Worm (Caenorhabditis elegans) whole organism, L3 larva: ENCODE results near the gene tag-250.

Experiments used
- ZK546.5 ChIP-seq: sonication (generic microtip); optimal IDR thresholded peaks from 2 replicates; lab custom pipeline; 2017; ENCODE audit warnings: missing biosample characterization, missing genetic modification characterization
- ama-1 ChIP-seq: fragments of 150-350 bp; optimal IDR thresholded peaks from 2 replicates; lab custom pipeline; 2018
- ceh-16 ChIP-seq: sonication (generic microtip); optimal IDR thresholded peaks from 2 replicates; lab custom pipeline; 2017; ENCODE audit warnings: missing biosample characterization, missing genetic modification characterization
- ceh-28 ChIP-seq: fragments of 150-350 bp; optimal IDR thresholded peaks from 2 replicates; lab custom pipeline; 2014; ENCODE audit warnings: missing biosample characterization, missing genetic modification reagents, missing genetic modification characterization
- ceh-82 ChIP-seq: fragments of 150-350 bp; optimal IDR thresholded peaks from 2 replicates; lab custom pipeline; 2014; ENCODE audit warnings: missing biosample characterization, missing genetic modification characterization
- ceh-9 ChIP-seq: sonication (generic microtip); optimal IDR thresholded peaks from 2 replicates; lab custom pipeline; 2018; ENCODE audit warnings: missing biosample characterization, missing genetic modification characterization
- daf-12 ChIP-seq: fragments of 150-350 bp; optimal IDR thresholded peaks from 2 replicates; lab custom pipeline; 2014; ENCODE audit warnings: missing biosample characterization, missing genetic modification reagents, missing genetic modification characterization
- egl-27 ChIP-seq: sonication (generic microtip); optimal IDR thresholded peaks from 4 replicates; lab custom pipeline; 2017; ENCODE audit warnings: missing biosample characterization, missing genetic modification reagents, missing genetic modification characterization
- egl-5 ChIP-seq: fragments of 150-350 bp; optimal IDR thresholded peaks from 2 replicates; lab custom pipeline; 2017; ENCODE audit warnings: missing biosample characterization, missing genetic modification reagents, missing genetic modification characterization, inconsistent platforms
- elt-1 ChIP-seq: fragments of 150-350 bp; optimal IDR thresholded peaks from 2 replicates; lab custom pipeline; 2014; ENCODE audit warnings: missing biosample characterization, missing genetic modification characterization
- elt-2 ChIP-seq: sonication (generic microtip); optimal IDR thresholded peaks from 2 replicates; lab custom pipeline; 2016; ENCODE audit warnings: missing genetic modification reagents, mild to moderate bottlenecking, missing genetic modification characterization, missing compliant biosample characterization
- elt-3 ChIP-seq, 3 experiments: fragments of 150-350 bp in 1 of 3; sonication (generic microtip) in 2 of 3; optimal IDR thresholded peaks; 2 replicates in 2 of 3; 4 replicates in 1 of 3; lab custom pipeline; 2014 to 2017; ENCODE audit warnings: missing biosample characterization in 3 of 3, missing genetic modification characterization in 3 of 3
- fkh-2 ChIP-seq: fragments of 150-350 bp; optimal IDR thresholded peaks from 2 replicates; lab custom pipeline; 2014; ENCODE audit warnings: missing biosample characterization, missing genetic modification reagents, missing genetic modification characterization
- fos-1 ChIP-seq: fragments of 150-350 bp; optimal IDR thresholded peaks from 2 replicates; lab custom pipeline; 2014; ENCODE audit warnings: missing biosample characterization, missing genetic modification characterization
- hmg-11 ChIP-seq: sonication (generic microtip); optimal IDR thresholded peaks from 2 replicates; lab custom pipeline; 2016; ENCODE audit warnings: missing genetic modification characterization, missing compliant biosample characterization
- jun-1 ChIP-seq: fragments of 150-350 bp; optimal IDR thresholded peaks from 2 replicates; lab custom pipeline; 2014; ENCODE audit warnings: missing biosample characterization, missing genetic modification reagents, missing genetic modification characterization
- lin-15B ChIP-seq: fragments of 150-350 bp; optimal IDR thresholded peaks from 2 replicates; lab custom pipeline; 2014; ENCODE audit warnings: missing biosample characterization, missing genetic modification characterization
- lin-39 ChIP-seq: fragments of 150-350 bp; optimal IDR thresholded peaks from 2 replicates; lab custom pipeline; 2018; ENCODE audit warnings: missing biosample characterization, missing genetic modification reagents, missing genetic modification characterization
- mdl-1 ChIP-seq: fragments of 150-350 bp; optimal IDR thresholded peaks from 2 replicates; lab custom pipeline; 2014; ENCODE audit warnings: missing biosample characterization, missing genetic modification characterization
- nhr-11 ChIP-seq: fragments of 150-350 bp; optimal IDR thresholded peaks from 2 replicates; lab custom pipeline; 2014; ENCODE audit warnings: missing biosample characterization, missing genetic modification characterization
- nhr-23 ChIP-seq: fragments of 150-350 bp; optimal IDR thresholded peaks from 2 replicates; lab custom pipeline; 2014; ENCODE audit warnings: missing biosample characterization, missing genetic modification reagents, missing genetic modification characterization
- nhr-237 ChIP-seq: fragments of 150-350 bp; optimal IDR thresholded peaks from 2 replicates; lab custom pipeline; 2014; ENCODE audit warnings: missing biosample characterization, missing genetic modification characterization
- nhr-25 ChIP-seq: sonication (generic microtip); optimal IDR thresholded peaks from 2 replicates; lab custom pipeline; 2017; ENCODE audit warnings: missing biosample characterization, missing genetic modification characterization
- nhr-28 ChIP-seq: fragments of 150-350 bp; optimal IDR thresholded peaks from 2 replicates; lab custom pipeline; 2014; ENCODE audit warnings: missing biosample characterization, missing genetic modification characterization
- nhr-43 ChIP-seq: sonication (generic microtip); optimal IDR thresholded peaks from 2 replicates; lab custom pipeline; 2016; ENCODE audit warnings: mild to moderate bottlenecking, missing genetic modification characterization, missing compliant biosample characterization; ENCODE audit not compliant: poor library complexity, severe bottlenecking
- pha-4 ChIP-seq: fragments of 150-350 bp; optimal IDR thresholded peaks from 2 replicates; lab custom pipeline; 2014; ENCODE audit warnings: missing biosample characterization, missing genetic modification reagents, missing genetic modification characterization
- sea-2 ChIP-seq: fragments of 150-350 bp; sonication (generic microtip); optimal IDR thresholded peaks from 4 replicates; lab custom pipeline; 2014; ENCODE audit warnings: missing biosample characterization, missing genetic modification reagents, missing genetic modification characterization
- snpc-4 ChIP-seq: fragments of 150-350 bp; optimal IDR thresholded peaks from 2 replicates; lab custom pipeline; 2014; ENCODE audit warnings: missing biosample characterization, missing genetic modification characterization
- tbx-2 ChIP-seq: sonication (generic microtip); optimal IDR thresholded peaks from 2 replicates; lab custom pipeline; 2016; ENCODE audit warnings: mild to moderate bottlenecking, missing genetic modification characterization, missing compliant biosample characterization
- unc-62 ChIP-seq: fragments of 150-350 bp; sonication (generic microtip); optimal IDR thresholded peaks from 4 replicates; lab custom pipeline; 2014; ENCODE audit warnings: missing biosample characterization, missing genetic modification reagents, missing genetic modification characterization
- zag-1 ChIP-seq: fragments of 150-350 bp; optimal IDR thresholded peaks from 2 replicates; lab custom pipeline; 2014; ENCODE audit warnings: missing biosample characterization, missing genetic modification characterization
- ztf-11 ChIP-seq: fragments of 150-350 bp; optimal IDR thresholded peaks from 2 replicates; lab custom pipeline; 2014; ENCODE audit warnings: missing biosample characterization, missing genetic modification characterization

Gene tag-250

ce11 chrIII:7937548-7937947, 12.8 kb upstream of the tag-250 start, which contains the start of gene C29E4.10:
C29E4.10 (plus strand) TSS chrIII:7937848.
- TF ChIP-seq ceh-9 (tag; lab: Kevin White, UChicago) (no peak), fos-1 (tag; lab: Kevin White, UChicago) (no peak), elt-1 (no peak), elt-3 (tag; optimal IDR thresholded peaks at IDR 0.05; lab: Kevin White, UChicago) (no peak), fkh-2 (no peak)

- TF ChIP-seq elt-2 (tag; lab: Kevin White, UChicago) (peak; percentile 39), lin-15B (no peak)
Observed at ce11 chrIII:7933235-7933634, 8.5 kb upstream of the tag-250 start, which contains the start of gene ran-2. ran-2 (plus strand) TSS chrIII:7933535.

ce11 chrIII:7928549-7929129, 3.9 kb upstream of the tag-250 start, which contains the start of the genes C29E4.13 and npp-15:
C29E4.13 (minus strand) TSS chrIII:7928717.
npp-15 (plus strand) TSS chrIII:7929043.
- peak; percentile 61 for TF ChIP-seq lin-15B
- TF ChIP-seq elt-2 (tag; lab: Kevin White, UChicago): peak; percentile 19
- no peak for TF ChIP-seq unc-62 (GFP tag; lab: Kevin White, UChicago)
- peak; percentile 13 for TF ChIP-seq nhr-23 (tag; lab: Kevin White, UChicago)
- peak; percentile 10 for TF ChIP-seq snpc-4
- TF ChIP-seq nhr-25 (tag; lab: Kevin White, UChicago): peak; percentile 8
- no peak for TF ChIP-seq ceh-28 (tag; lab: Kevin White, UChicago)
- no peak for TF ChIP-seq ZK546.5 (tag; lab: Kevin White, UChicago)
- peak; percentile 71 for TF ChIP-seq pha-4
- TF ChIP-seq, all 47 proteins: peak for 6

- TF ChIP-seq pha-4: peak; percentile 48
- TF ChIP-seq snpc-4: peak; percentile 3
- no peak for TF ChIP-seq unc-62 (GFP tag; lab: Kevin White, UChicago)
Observed at ce11 chrIII:7925968-7926367, 1.2 kb upstream of the tag-250 start.

- no peak for TF ChIP-seq unc-62 (GFP tag; lab: Kevin White, UChicago)
- no peak for TF ChIP-seq sea-2 (GFP tag; lab: Kevin White, UChicago)
- TF ChIP-seq snpc-4: no peak
- TF ChIP-seq lin-39: no peak
- no peak for TF ChIP-seq ceh-16 (tag; lab: Kevin White, UChicago)
- no peak for TF ChIP-seq hmg-11 (tag; lab: Kevin White, UChicago)
- TF ChIP-seq nhr-28: no peak
- no peak for TF ChIP-seq jun-1 (tag; lab: Kevin White, UChicago)
Observed at ce11 chrIII:7922207-7922606, 2.5 kb downstream of the tag-250 start, which contains the start of gene C29E4.17. C29E4.17 (plus strand) TSS chrIII:7922507.

- TF ChIP-seq nhr-11 (no peak), nhr-23 (tag; lab: Kevin White, UChicago) (no peak), nhr-43 (tag; lab: Kevin White, UChicago) (no peak), nhr-237 (tag; lab: Kevin White, UChicago) (no peak), ama-1 (lab: Kevin White, UChicago) (no peak), lin-39 (no peak), ztf-11 (tag; lab: Kevin White, UChicago) (no peak), zag-1 (tag; lab: Kevin White, UChicago) (no peak), hmg-11 (tag; lab: Kevin White, UChicago) (no peak), snpc-4 (no peak), daf-12 (tag; lab: Kevin White, UChicago) (no peak), tbx-2 (tag; lab: Kevin White, UChicago) (no peak), mdl-1 (tag; lab: Kevin White, UChicago) (no peak)
Observed at ce11 chrIII:7919823-7920222, 4.9 kb downstream of the tag-250 start, which contains the start of gene C29E4.14. C29E4.14 (plus strand) TSS chrIII:7920123.

- TF ChIP-seq ZK546.5 (tag; lab: Kevin White, UChicago): no peak
- no peak for TF ChIP-seq elt-3 (tag; optimal IDR thresholded peaks at IDR 0.05; lab: Kevin White, UChicago)
- TF ChIP-seq nhr-23 (tag; lab: Kevin White, UChicago): no peak
- no peak for TF ChIP-seq ceh-9 (tag; lab: Kevin White, UChicago)
- TF ChIP-seq egl-5 (tag; lab: Kevin White, UChicago): no peak
- TF ChIP-seq nhr-28: no peak
- no peak for TF ChIP-seq egl-27 (tag; lab: Kevin White, UChicago)
- no peak for TF ChIP-seq ceh-82 (tag; lab: Kevin White, UChicago)
- TF ChIP-seq, all 47 proteins: peak for 0
Observed at ce11 chrIII:7917667-7918066, 7.1 kb downstream of the tag-250 start, which contains the start of gene gly-3. gly-3 (minus strand) TSS chrIII:7917767.
